Worm (Caenorhabditis elegans) whole organism, L4 larva: ENCODE results near the gene Y54E2A.5.

Experiments used
- F10B5.3 ChIP-seq: sonication (generic microtip); optimal IDR thresholded peaks from 2 replicates; lab custom pipeline; 2016; ENCODE audit warnings: mild to moderate bottlenecking, missing genetic modification characterization, missing compliant biosample characterization
- F26F4.8 ChIP-seq: fragments of 200-800 bp; sonication (Bioruptor generic); conservative IDR thresholded peaks from 2 replicates; pipeline ENCODE4 v1.3.6; 2022; ENCODE audit warnings: missing genetic modification characterization, missing compliant biosample characterization
- F37D6.2 ChIP-seq: sonication (generic microtip); optimal IDR thresholded peaks from 2 replicates; lab custom pipeline; 2016; ENCODE audit warnings: mild to moderate bottlenecking, missing genetic modification characterization, missing compliant biosample characterization
- T20F7.1 ChIP-seq: fragments of 200-800 bp; sonication (Bioruptor generic); optimal IDR thresholded peaks from 2 replicates; lab custom pipeline; 2018; ENCODE audit warnings: mild to moderate bottlenecking, missing genetic modification characterization, missing compliant biosample characterization
- T26A8.4 ChIP-seq: fragments of 200-800 bp; sonication (Bioruptor generic); IDR thresholded peaks from 2 replicates; pipeline ENCODE4 v1.3.6; 2022; ENCODE audit warnings: missing genetic modification characterization, missing compliant biosample characterization
- Y48G9A.11 ChIP-seq: fragments of 200-800 bp; sonication (Bioruptor generic); IDR thresholded peaks from 2 replicates; pipeline ENCODE4 v1.3.6; 2022; ENCODE audit warnings: missing genetic modification reagents, missing genetic modification characterization, missing compliant biosample characterization
- aha-1 ChIP-seq: fragments of 150-350 bp; peaks from one replicate; lab custom pipeline; 2014; ENCODE audit warnings: missing biosample characterization, missing genetic modification characterization
- ama-1 ChIP-seq: fragments of 150-350 bp; optimal IDR thresholded peaks from 2 replicates; lab custom pipeline; 2014; ENCODE audit warnings: inconsistent platforms, mixed read lengths
- arid-1 ChIP-seq: fragments of 200-800 bp; sonication (Bioruptor generic); conservative IDR thresholded peaks from 2 replicates; pipeline ENCODE4 v1.3.6; 2022; ENCODE audit warnings: missing genetic modification reagents, missing genetic modification characterization, missing compliant biosample characterization
- ceh-28 ChIP-seq: fragments of 150-350 bp; optimal IDR thresholded peaks from 2 replicates; lab custom pipeline; 2014; ENCODE audit warnings: missing biosample characterization, missing genetic modification reagents, missing genetic modification characterization
- ceh-32 ChIP-seq: sonication (generic microtip); optimal IDR thresholded peaks from 2 replicates; lab custom pipeline; 2016; ENCODE audit warnings: mild to moderate bottlenecking, missing genetic modification characterization, missing compliant biosample characterization; ENCODE audit not compliant: poor library complexity
- ceh-44 ChIP-seq: fragments of 200-800 bp; sonication (Bioruptor generic); IDR thresholded peaks from 2 replicates; pipeline ENCODE4 v1.3.6; 2022; ENCODE audit warnings: missing genetic modification reagents, missing genetic modification characterization, missing compliant biosample characterization
- ces-1 ChIP-seq: fragments of 150-350 bp; sonication (generic microtip); optimal IDR thresholded peaks from 4 replicates; lab custom pipeline; 2014; ENCODE audit warnings: missing biosample characterization, missing genetic modification reagents, missing genetic modification characterization
- duxl-1 ChIP-seq: sonication (generic microtip); optimal IDR thresholded peaks from 2 replicates; lab custom pipeline; 2016; ENCODE audit warnings: mild to moderate bottlenecking, missing genetic modification characterization, moderate library complexity, missing compliant biosample characterization; ENCODE audit not compliant: poor library complexity
- fkh-10 ChIP-seq: fragments of 150-350 bp; optimal IDR thresholded peaks from 2 replicates; lab custom pipeline; 2014; ENCODE audit warnings: missing biosample characterization, missing genetic modification reagents, missing genetic modification characterization
- fos-1 ChIP-seq: fragments of 150-350 bp; optimal IDR thresholded peaks from 2 replicates; lab custom pipeline; 2014; ENCODE audit warnings: missing biosample characterization, missing genetic modification characterization
- hlh-11 ChIP-seq: fragments of 200-800 bp; sonication (Bioruptor generic); optimal IDR thresholded peaks from 2 replicates; lab custom pipeline; 2018; ENCODE audit warnings: mild to moderate bottlenecking, missing genetic modification characterization, missing compliant biosample characterization
- lin-1 ChIP-seq: fragments of 200-800 bp; sonication (Bioruptor generic); IDR thresholded peaks from 2 replicates; pipeline ENCODE4 v1.3.6; 2022; ENCODE audit warnings: missing genetic modification reagents, missing genetic modification characterization, missing compliant biosample characterization
- lin-29 ChIP-seq: fragments of 200-800 bp; sonication (Bioruptor generic); IDR thresholded peaks from 2 replicates; pipeline ENCODE4 v1.3.6; 2022; ENCODE audit warnings: missing genetic modification reagents, missing genetic modification characterization, missing compliant biosample characterization
- lin-38 ChIP-seq: fragments of 200-800 bp; sonication (Bioruptor generic); IDR thresholded peaks from 2 replicates; pipeline ENCODE4 v1.3.6; 2022; ENCODE audit warnings: missing genetic modification reagents, missing genetic modification characterization, missing compliant biosample characterization
- madf-5 ChIP-seq, 2 experiments: fragments of 200-800 bp; sonication (Bioruptor generic); IDR thresholded peaks; 2 replicates each; pipeline ENCODE4 v1.3.6; 2022; ENCODE audit warnings: missing compliant biosample characterization in 2 of 2, missing genetic modification characterization in 2 of 2
- mes-2 ChIP-seq: sonication (generic microtip); optimal IDR thresholded peaks from 2 replicates; lab custom pipeline; 2016; ENCODE audit warnings: missing genotype, mild to moderate bottlenecking, missing genetic modification characterization, missing compliant biosample characterization; ENCODE audit not compliant: poor library complexity, severe bottlenecking
- nhr-102 ChIP-seq: sonication (generic microtip); optimal IDR thresholded peaks from 2 replicates; lab custom pipeline; 2016; ENCODE audit warnings: mild to moderate bottlenecking, missing genetic modification characterization, moderate library complexity, missing compliant biosample characterization
- nhr-11 ChIP-seq: fragments of 150-350 bp; optimal IDR thresholded peaks from 2 replicates; lab custom pipeline; 2014; ENCODE audit warnings: missing biosample characterization, missing genetic modification characterization
- nhr-28 ChIP-seq: fragments of 150-350 bp; optimal IDR thresholded peaks from 2 replicates; lab custom pipeline; 2014; ENCODE audit warnings: missing biosample characterization, missing genetic modification characterization
- nhr-41 ChIP-seq: fragments of 200-800 bp; sonication (Bioruptor generic); IDR thresholded peaks from 2 replicates; pipeline ENCODE4 v1.3.6; 2022; ENCODE audit warnings: missing genetic modification reagents, missing genetic modification characterization, missing compliant biosample characterization
- nhr-42 ChIP-seq: fragments of 200-800 bp; sonication (Bioruptor generic); IDR thresholded peaks from 2 replicates; pipeline ENCODE4 v1.3.6; 2022; ENCODE audit warnings: missing genetic modification characterization, missing compliant biosample characterization
- nhr-76 ChIP-seq: fragments of 150-350 bp; optimal IDR thresholded peaks from 2 replicates; lab custom pipeline; 2014; ENCODE audit warnings: missing biosample characterization, missing genetic modification characterization
- nhr-77 ChIP-seq: fragments of 150-350 bp; optimal IDR thresholded peaks from 2 replicates; lab custom pipeline; 2014; ENCODE audit warnings: missing biosample characterization, missing genetic modification characterization
- php-3 ChIP-seq: fragments of 200-800 bp; sonication (Bioruptor generic); IDR thresholded peaks from 2 replicates; pipeline ENCODE4 v1.3.6; 2022; ENCODE audit warnings: missing genetic modification reagents, missing genetic modification characterization, missing compliant biosample characterization
- pqm-1 ChIP-seq: sonication (generic microtip); optimal IDR thresholded peaks from 2 replicates; lab custom pipeline; 2017; ENCODE audit warnings: missing biosample characterization, missing genetic modification characterization
- sdz-12 ChIP-seq: fragments of 200-800 bp; sonication (Bioruptor generic); optimal IDR thresholded peaks from 2 replicates; lab custom pipeline; 2018; ENCODE audit warnings: mild to moderate bottlenecking, missing genetic modification characterization, missing compliant biosample characterization
- skn-1 ChIP-seq: fragments of 150-350 bp; optimal IDR thresholded peaks from 2 replicates; lab custom pipeline; 2014; ENCODE audit warnings: missing biosample characterization, missing genetic modification characterization
- spr-3 ChIP-seq: fragments of 200-800 bp; sonication (Bioruptor generic); optimal IDR thresholded peaks from 2 replicates; lab custom pipeline; 2018; ENCODE audit warnings: mild to moderate bottlenecking, missing genetic modification characterization, missing compliant biosample characterization
- unc-39 ChIP-seq: sonication (generic microtip); optimal IDR thresholded peaks from 2 replicates; lab custom pipeline; 2017; ENCODE audit warnings: missing biosample characterization, missing genetic modification characterization
- vab-7 ChIP-seq: fragments of 200-800 bp; sonication (Bioruptor generic); IDR thresholded peaks from 2 replicates; pipeline ENCODE4 v1.3.6; 2022; ENCODE audit warnings: missing genetic modification reagents, missing genetic modification characterization, missing compliant biosample characterization
- zag-1 ChIP-seq: fragments of 150-350 bp; optimal IDR thresholded peaks from 2 replicates; lab custom pipeline; 2014; ENCODE audit warnings: missing biosample characterization, missing genetic modification characterization
- zfp-3 ChIP-seq: fragments of 200-800 bp; sonication (Bioruptor generic); conservative IDR thresholded peaks from 2 replicates; pipeline ENCODE4 v1.3.6; 2022; ENCODE audit warnings: missing genetic modification reagents, missing genetic modification characterization, missing compliant biosample characterization
- ztf-7 ChIP-seq: fragments of 150-350 bp; optimal IDR thresholded peaks from 2 replicates; lab custom pipeline; 2014; ENCODE audit warnings: missing biosample characterization, missing genetic modification characterization

Y54E2A.5 gene

DNA sequence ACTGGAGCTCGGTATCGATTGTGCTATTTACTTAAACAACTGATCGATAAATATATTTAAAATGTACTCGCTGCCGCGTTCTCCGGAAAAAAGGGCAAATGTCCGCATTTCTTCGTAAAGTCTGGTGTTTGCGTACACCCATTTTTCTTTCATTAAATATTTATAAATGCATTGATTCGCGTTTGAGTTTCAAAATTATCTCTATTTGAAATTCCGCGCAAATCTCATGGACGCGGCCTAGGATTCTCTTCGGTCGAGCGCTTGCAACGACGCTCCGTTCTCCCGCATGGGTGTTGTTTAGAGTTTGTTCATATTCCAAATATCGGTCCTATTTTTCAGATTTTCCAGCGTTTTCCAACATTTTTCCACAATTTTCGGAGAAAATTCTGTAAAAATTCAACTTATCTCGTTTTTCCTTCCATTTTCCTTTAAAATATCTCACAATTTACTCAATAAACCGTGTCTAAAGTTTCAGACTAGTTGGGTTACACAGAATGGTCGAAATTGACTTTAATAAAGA is 37.4 kb upstream of the Y54E2A.5 start, which contains the start of gene eif-3.B (continued):
- TF ChIP-seq vab-7 (GFP tag; lab: Robert Waterston, UW) (peak; percentile 36; the same call in 1 of the 2 replicates), Y48G9A.11 (GFP tag; lab: Robert Waterston, UW) (peak; percentile 93), ceh-28 (tag; lab: Kevin White, UChicago) (peak; percentile 7), arid-1 (0 out of 2 replicates have a peak, but pooled peaks have one; percentile 53), hlh-11 (peak; percentile 80), zfp-3 (no peak), F37D6.2 (tag; lab: Kevin White, UChicago) (peak; percentile 79), F10B5.3 (tag; lab: Kevin White, UChicago) (peak; percentile 72), ztf-7 (tag; lab: Kevin White, UChicago) (peak; percentile 81), nhr-102 (tag; lab: Kevin White, UChicago) (peak; percentile 72), zag-1 (tag; lab: Kevin White, UChicago) (no peak), nhr-42 (GFP tag; lab: Robert Waterston, UW) (peak; percentile 88), ceh-32 (tag; lab: Kevin White, UChicago) (peak; percentile 45), ceh-44 (GFP tag; lab: Robert Waterston, UW) (peak; percentile 70; the same call in 1 of the 2 replicates), ces-1 (GFP tag; lab: Kevin White, UChicago) (peak; percentile 43), nhr-77 (tag; lab: Kevin White, UChicago) (peak; percentile 95), ama-1 (lab: Kevin White, UChicago) (no peak), nhr-28 (tag; lab: Kevin White, UChicago) (peak; percentile 14), nhr-11 (peak; percentile 83), nhr-41 (GFP tag; lab: Robert Waterston, UW) (no peak), spr-3 (GFP tag; lab: Kevin White, UChicago) (no peak), duxl-1 (tag; lab: Kevin White, UChicago) (peak; percentile 90), T20F7.1 (GFP tag; lab: Kevin White, UChicago) (peak; percentile 98), lin-1 (GFP tag; lab: Robert Waterston, UW) (0 out of 2 replicates have a peak, but pooled peaks have one; percentile 26), fkh-10 (GFP tag; lab: Kevin White, UChicago) (peak; percentile 67), fos-1 (tag; lab: Kevin White, UChicago) (no peak), lin-38 (GFP tag; lab: Robert Waterston, UW) (peak; percentile 85), aha-1 (tag; lab: Kevin White, UChicago) (peak; percentile 6)

DNA sequence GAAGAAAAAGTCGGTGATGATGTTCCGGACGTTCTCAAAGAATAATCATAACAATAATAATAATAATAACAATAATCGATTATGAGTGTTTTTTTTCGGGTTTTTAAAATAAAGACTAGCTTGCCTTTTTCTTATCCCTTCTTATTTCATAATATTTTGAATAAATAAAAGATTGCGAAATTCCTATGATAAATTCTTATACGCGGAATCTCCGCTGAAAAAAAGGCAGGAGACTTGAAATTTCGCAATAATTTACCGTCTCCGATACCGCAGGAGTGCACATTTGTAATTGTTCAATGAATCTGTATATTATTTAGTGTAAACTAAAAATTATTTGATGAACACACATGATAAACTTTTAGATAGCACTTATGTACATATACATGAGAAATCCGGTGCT is 34.9 kb upstream of the Y54E2A.5 start:
- TF ChIP-seq mes-2 (tag; lab: Kevin White, UChicago) (no peak), hlh-11 (no peak), unc-39 (tag; lab: Kevin White, UChicago) (no peak), lin-38 (GFP tag; lab: Robert Waterston, UW) (no peak), nhr-76 (tag; lab: Kevin White, UChicago) (no peak), ceh-32 (tag; lab: Kevin White, UChicago) (no peak), madf-5 (GFP tag; IDR thresholded peaks at IDR 0.05; lab: Robert Waterston, UW) (no peak), fos-1 (tag; lab: Kevin White, UChicago) (no peak), skn-1 (tag; lab: Kevin White, UChicago) (no peak), lin-29 (GFP tag; lab: Robert Waterston, UW) (no peak), php-3 (GFP tag; lab: Robert Waterston, UW) (no peak), T26A8.4 (GFP tag; lab: Robert Waterston, UW) (no peak), ama-1 (lab: Kevin White, UChicago) (no peak), aha-1 (tag; lab: Kevin White, UChicago) (no peak), F26F4.8 (no peak), F10B5.3 (tag; lab: Kevin White, UChicago) (no peak), nhr-28 (tag; lab: Kevin White, UChicago) (no peak), sdz-12 (GFP tag; lab: Kevin White, UChicago) (no peak), pqm-1 (tag; lab: Kevin White, UChicago) (no peak)
